Fruit fly (Drosophila melanogaster): ENCODE data around the gene CG42393.

DNA sequence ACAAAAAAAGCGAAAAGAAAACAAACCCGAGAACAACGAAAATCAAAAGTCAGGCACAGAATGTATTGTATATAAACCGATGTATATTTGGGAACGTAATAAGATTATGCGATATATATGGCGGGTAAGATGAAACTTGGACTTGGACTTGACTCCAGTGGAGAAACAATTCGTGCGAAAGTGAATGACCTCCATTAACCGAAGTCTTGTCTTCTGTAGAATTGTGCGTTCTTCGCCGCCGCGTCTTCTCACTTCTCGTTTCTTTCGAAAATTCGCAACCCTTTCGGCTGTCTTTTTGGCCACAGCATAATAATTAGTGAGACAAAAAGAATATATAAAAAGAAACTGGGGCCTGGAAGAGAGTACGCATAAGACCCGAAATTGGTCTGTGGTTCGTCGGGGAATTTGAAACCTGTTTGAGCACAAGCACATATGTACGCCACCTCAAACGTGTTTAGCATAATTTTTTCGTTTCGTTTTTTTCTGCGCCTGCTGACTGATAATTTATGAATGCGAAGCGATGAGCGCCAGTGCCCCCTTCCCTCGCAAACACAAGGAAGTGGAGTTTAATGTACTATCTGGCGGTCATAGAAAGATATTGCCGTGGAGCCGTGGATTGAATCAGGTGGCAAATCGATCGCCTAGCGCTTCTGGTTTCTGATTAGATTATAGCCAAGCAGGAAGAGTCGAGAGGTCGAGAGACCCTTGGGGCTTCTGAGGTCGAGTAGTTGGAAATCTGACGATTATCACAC, 34.9 kb upstream of the CG42393 start:
- TF ChIP-seq vri (GFP tag; optimal IDR thresholded peaks at IDR 0.05), result peak; percentile 66
- TF ChIP-seq Ets21C (GFP tag; optimal IDR thresholded peaks at IDR 0.05), result no peak
- TF ChIP-seq Ets96B (tag; optimal IDR thresholded peaks at IDR 0.05), result no peak
- TF ChIP-seq CG3032 (tag; optimal IDR thresholded peaks at IDR 0.05), result no peak
- TF ChIP-seq CG6792 (GFP tag; optimal IDR thresholded peaks at IDR 0.05), result no peak
- no peak for TF ChIP-seq CG8119 (GFP tag; IDR thresholded peaks at IDR 0.05)
- no peak for TF ChIP-seq Eip75B (GFP tag; optimal IDR thresholded peaks at IDR 0.05)

All from whole organism, prepupa.